Worm (Caenorhabditis elegans) whole organism, L4 larva: Measurements from ENCODE around the gene crp-1.

Experiments used
- F10B5.3 ChIP-seq: sonication (generic microtip); optimal IDR thresholded peaks from 2 replicates; lab custom pipeline; 2016; ENCODE audit warnings: mild to moderate bottlenecking, missing genetic modification characterization, missing compliant biosample characterization
- F37D6.2 ChIP-seq: sonication (generic microtip); optimal IDR thresholded peaks from 2 replicates; lab custom pipeline; 2016; ENCODE audit warnings: mild to moderate bottlenecking, missing genetic modification characterization, missing compliant biosample characterization
- F49E8.2 ChIP-seq: sonication (generic microtip); optimal IDR thresholded peaks from 2 replicates; lab custom pipeline; 2016; ENCODE audit warnings: missing compliant biosample characterization, mild to moderate bottlenecking, missing genetic modification characterization, borderline replicate concordance
- T20F7.1 ChIP-seq: fragments of 200-800 bp; sonication (Bioruptor generic); optimal IDR thresholded peaks from 2 replicates; lab custom pipeline; 2018; ENCODE audit warnings: mild to moderate bottlenecking, missing genetic modification characterization, missing compliant biosample characterization
- T26A8.4 ChIP-seq: fragments of 200-800 bp; sonication (Bioruptor generic); IDR thresholded peaks from 2 replicates; pipeline ENCODE4 v1.3.6; 2022; ENCODE audit warnings: missing genetic modification characterization, missing compliant biosample characterization
- Y105C5A.15 ChIP-seq: fragments of 200-800 bp; sonication (Bioruptor generic); IDR thresholded peaks from 2 replicates; pipeline ENCODE4 v1.3.6; 2022; ENCODE audit warnings: missing genetic modification characterization, missing compliant biosample characterization
- Y5F2A.4 ChIP-seq: fragments of 200-800 bp; sonication (Bioruptor generic); optimal IDR thresholded peaks from 2 replicates; lab custom pipeline; 2018; ENCODE audit warnings: mild to moderate bottlenecking, missing genetic modification characterization, missing compliant biosample characterization
- ZK337.2 ChIP-seq: fragments of 200-800 bp; sonication (Bioruptor generic); IDR thresholded peaks from 2 replicates; pipeline ENCODE4 v1.3.6; 2022; ENCODE audit warnings: missing genetic modification reagents, missing genetic modification characterization, missing compliant biosample characterization
- aly-2 ChIP-seq: sonication (generic microtip); optimal IDR thresholded peaks from 2 replicates; lab custom pipeline; 2018; ENCODE audit warnings: missing biosample characterization, missing genetic modification characterization
- arid-1 ChIP-seq: fragments of 200-800 bp; sonication (Bioruptor generic); conservative IDR thresholded peaks from 2 replicates; pipeline ENCODE4 v1.3.6; 2022; ENCODE audit warnings: missing genetic modification reagents, missing genetic modification characterization, missing compliant biosample characterization
- ceh-20 ChIP-seq: fragments of 200-800 bp; sonication (Bioruptor generic); IDR thresholded peaks from 2 replicates; pipeline ENCODE4 v1.3.6; 2022; ENCODE audit warnings: missing genetic modification reagents, missing genetic modification characterization, missing compliant biosample characterization
- ceh-28 ChIP-seq: fragments of 150-350 bp; optimal IDR thresholded peaks from 2 replicates; lab custom pipeline; 2014; ENCODE audit warnings: missing biosample characterization, missing genetic modification reagents, missing genetic modification characterization
- ceh-44 ChIP-seq: fragments of 200-800 bp; sonication (Bioruptor generic); IDR thresholded peaks from 2 replicates; pipeline ENCODE4 v1.3.6; 2022; ENCODE audit warnings: missing genetic modification reagents, missing genetic modification characterization, missing compliant biosample characterization
- ceh-82 ChIP-seq: sonication (generic microtip); optimal IDR thresholded peaks from 2 replicates; lab custom pipeline; 2017; ENCODE audit warnings: missing biosample characterization, missing genetic modification characterization
- cey-2 ChIP-seq: sonication (generic microtip); optimal IDR thresholded peaks from 3 replicates; lab custom pipeline; 2017; ENCODE audit warnings: missing genetic modification characterization, mild to moderate bottlenecking, missing compliant biosample characterization, antibody characterized with exemption, borderline replicate concordance; ENCODE audit not compliant: insufficient read depth
- ctbp-1 ChIP-seq: fragments of 200-800 bp; sonication (Bioruptor generic); IDR thresholded peaks from 2 replicates; pipeline ENCODE4 v1.3.6; 2022; ENCODE audit warnings: missing genetic modification reagents, missing genetic modification characterization, missing compliant biosample characterization
- dmd-6 ChIP-seq: fragments of 200-800 bp; sonication (Bioruptor generic); IDR thresholded peaks from 2 replicates; pipeline ENCODE4 v1.3.6; 2022; ENCODE audit warnings: missing genetic modification reagents, missing genetic modification characterization, missing compliant biosample characterization
- dmd-8 ChIP-seq: fragments of 200-800 bp; sonication (Bioruptor generic); IDR thresholded peaks from 2 replicates; pipeline ENCODE4 v1.3.6; 2022; ENCODE audit warnings: missing genetic modification characterization, missing compliant biosample characterization
- dpl-1 ChIP-seq: fragments of 150-350 bp; optimal IDR thresholded peaks from 2 replicates; lab custom pipeline; 2014; ENCODE audit warnings: missing biosample characterization, missing genetic modification reagents, missing genetic modification characterization
- duxl-1 ChIP-seq: sonication (generic microtip); optimal IDR thresholded peaks from 2 replicates; lab custom pipeline; 2016; ENCODE audit warnings: mild to moderate bottlenecking, missing genetic modification characterization, moderate library complexity, missing compliant biosample characterization; ENCODE audit not compliant: poor library complexity
- dve-1 ChIP-seq: sonication (generic microtip); optimal IDR thresholded peaks from 2 replicates; lab custom pipeline; 2017; ENCODE audit warnings: antibody characterized with exemption, mild to moderate bottlenecking, missing genetic modification characterization, missing compliant biosample characterization; ENCODE audit not compliant: insufficient read depth
- egl-43 ChIP-seq: fragments of 200-800 bp; sonication (Bioruptor generic); IDR thresholded peaks from 2 replicates; pipeline ENCODE4 v1.3.6; 2022; ENCODE audit warnings: missing genetic modification reagents, missing genetic modification characterization, missing compliant biosample characterization
- fkh-10 ChIP-seq: fragments of 150-350 bp; optimal IDR thresholded peaks from 2 replicates; lab custom pipeline; 2014; ENCODE audit warnings: missing biosample characterization, missing genetic modification reagents, missing genetic modification characterization
- gei-8 ChIP-seq: fragments of 200-800 bp; sonication (Bioruptor generic); optimal IDR thresholded peaks from 2 replicates; lab custom pipeline; 2018; ENCODE audit warnings: mild to moderate bottlenecking, missing genetic modification characterization, missing compliant biosample characterization
- hlh-30 ChIP-seq: sonication (generic microtip); optimal IDR thresholded peaks from 2 replicates; lab custom pipeline; 2017; ENCODE audit warnings: antibody characterized with exemption, mild to moderate bottlenecking, missing genetic modification characterization, missing compliant biosample characterization; ENCODE audit not compliant: insufficient read depth
- lin-15B ChIP-seq: fragments of 150-350 bp; sonication (generic microtip); optimal IDR thresholded peaks from 3 replicates; lab custom pipeline; 2014; ENCODE audit warnings: missing biosample characterization, missing genetic modification characterization
- madf-5 ChIP-seq, 2 experiments: fragments of 200-800 bp; sonication (Bioruptor generic); IDR thresholded peaks; 2 replicates each; pipeline ENCODE4 v1.3.6; 2022; ENCODE audit warnings: missing compliant biosample characterization in 2 of 2, missing genetic modification characterization in 2 of 2
- madf-9 ChIP-seq: fragments of 200-800 bp; sonication (Bioruptor generic); conservative IDR thresholded peaks from 2 replicates; pipeline ENCODE4 v1.3.6; 2022; ENCODE audit warnings: missing genetic modification reagents, missing genetic modification characterization, missing compliant biosample characterization
- mdl-1 ChIP-seq, 2 experiments: fragments of 150-350 bp in 1 of 2; sonication (generic microtip) in 1 of 2; optimal IDR thresholded peaks; 2 replicates each; lab custom pipeline; 2014 to 2017; ENCODE audit warnings: missing biosample characterization in 2 of 2, missing genetic modification characterization in 2 of 2
- mxl-3 ChIP-seq: fragments of 200-800 bp; sonication (Bioruptor generic); optimal IDR thresholded peaks from 2 replicates; lab custom pipeline; 2018; ENCODE audit warnings: mild to moderate bottlenecking, missing genetic modification characterization, missing compliant biosample characterization
- nhr-102 ChIP-seq: sonication (generic microtip); optimal IDR thresholded peaks from 2 replicates; lab custom pipeline; 2016; ENCODE audit warnings: mild to moderate bottlenecking, missing genetic modification characterization, moderate library complexity, missing compliant biosample characterization
- nhr-237 ChIP-seq: sonication (generic microtip); optimal IDR thresholded peaks from 2 replicates; lab custom pipeline; 2017; ENCODE audit warnings: missing biosample characterization, missing genetic modification characterization
- nhr-25 ChIP-seq: sonication (generic microtip); optimal IDR thresholded peaks from 2 replicates; lab custom pipeline; 2017; ENCODE audit warnings: missing genetic modification characterization, mild to moderate bottlenecking, missing compliant biosample characterization, antibody characterized with exemption, moderate library complexity, borderline replicate concordance; ENCODE audit not compliant: insufficient read depth
- nhr-41 ChIP-seq: fragments of 200-800 bp; sonication (Bioruptor generic); IDR thresholded peaks from 2 replicates; pipeline ENCODE4 v1.3.6; 2022; ENCODE audit warnings: missing genetic modification reagents, missing genetic modification characterization, missing compliant biosample characterization
- nhr-48 ChIP-seq: sonication (generic microtip); optimal IDR thresholded peaks from 2 replicates; lab custom pipeline; 2016; ENCODE audit warnings: mild to moderate bottlenecking, missing genetic modification characterization, missing compliant biosample characterization
- nhr-6 ChIP-seq: fragments of 150-350 bp; optimal IDR thresholded peaks from 2 replicates; lab custom pipeline; 2014; ENCODE audit warnings: missing biosample characterization, missing genetic modification characterization
- nhr-77 ChIP-seq: fragments of 150-350 bp; optimal IDR thresholded peaks from 2 replicates; lab custom pipeline; 2014; ENCODE audit warnings: missing biosample characterization, missing genetic modification characterization
- pha-4 ChIP-seq, 2 experiments: fragments of 150-350 bp in 1 of 2; fragments of 200-800 bp in 1 of 2; sonication (Bioruptor generic) in 1 of 2; IDR thresholded peaks in 1 of 2; optimal IDR thresholded peaks in 1 of 2; 2 replicates each; pipeline versions ENCODE4 v1.3.6 to Lab custom; 2014 to 2022; ENCODE audit warnings: missing genetic modification characterization in 2 of 2, missing genetic modification reagents in 2 of 2, missing biosample characterization in 1 of 2, missing compliant biosample characterization in 1 of 2
- rbr-2 ChIP-seq: sonication (generic microtip); optimal IDR thresholded peaks from 2 replicates; lab custom pipeline; 2016; ENCODE audit warnings: missing genotype, missing genetic modification characterization, missing compliant biosample characterization
- skn-1 ChIP-seq: fragments of 150-350 bp; optimal IDR thresholded peaks from 2 replicates; lab custom pipeline; 2014; ENCODE audit warnings: missing biosample characterization, missing genetic modification characterization
- snpc-1.2 ChIP-seq: fragments of 200-800 bp; sonication (Bioruptor generic); IDR thresholded peaks from 2 replicates; pipeline ENCODE4 v1.3.6; 2022; ENCODE audit warnings: missing genetic modification reagents, missing genetic modification characterization, missing compliant biosample characterization
- tag-97 ChIP-seq: fragments of 200-800 bp; sonication (Bioruptor generic); IDR thresholded peaks from 2 replicates; pipeline ENCODE4 v1.3.6; 2022; ENCODE audit warnings: missing genetic modification characterization, missing compliant biosample characterization
- tra-1 ChIP-seq: fragments of 200-800 bp; sonication (Bioruptor generic); IDR thresholded peaks from 2 replicates; pipeline ENCODE4 v1.3.6; 2022; ENCODE audit warnings: missing genetic modification reagents, missing genetic modification characterization, missing compliant biosample characterization
- unc-130 ChIP-seq: sonication (generic microtip); optimal IDR thresholded peaks from 2 replicates; lab custom pipeline; 2016; ENCODE audit warnings: missing genetic modification reagents, missing genetic modification characterization, missing compliant biosample characterization
- unc-39 ChIP-seq: sonication (generic microtip); optimal IDR thresholded peaks from 2 replicates; lab custom pipeline; 2017; ENCODE audit warnings: missing biosample characterization, missing genetic modification characterization
- zag-1 ChIP-seq: fragments of 150-350 bp; optimal IDR thresholded peaks from 2 replicates; lab custom pipeline; 2014; ENCODE audit warnings: missing biosample characterization, missing genetic modification characterization
- zfp-3 ChIP-seq: fragments of 200-800 bp; sonication (Bioruptor generic); conservative IDR thresholded peaks from 2 replicates; pipeline ENCODE4 v1.3.6; 2022; ENCODE audit warnings: missing genetic modification reagents, missing genetic modification characterization, missing compliant biosample characterization
- zip-2 ChIP-seq: fragments of 150-350 bp; optimal IDR thresholded peaks from 2 replicates; lab custom pipeline; 2014; ENCODE audit warnings: missing biosample characterization, missing genetic modification characterization
- ztf-11 ChIP-seq: fragments of 150-350 bp; optimal IDR thresholded peaks from 2 replicates; lab custom pipeline; 2014; ENCODE audit warnings: missing biosample characterization, missing genetic modification characterization

The crp-1 gene

ce11 chrV:10466607-10467092 is 11.7 kb upstream of the crp-1 start (continued):
- TF ChIP-seq arid-1 (GFP tag; lab: Robert Waterston, UW) (peak; percentile 82), Y105C5A.15 (no peak), mdl-1 (tag; optimal IDR thresholded peaks at IDR 0.05; lab: Kevin White, UChicago) (peak; percentile 100), dmd-8 (0 out of 2 replicates have a peak, but pooled peaks have one; percentile 39), pha-4 (GFP tag; IDR thresholded peaks at IDR 0.05; lab: Robert Waterston, UW) (peak; percentile 75), pha-4 (tag; optimal IDR thresholded peaks at IDR 0.05; lab: Kevin White, UChicago) (peak; percentile 89), skn-1 (peak; percentile 59), rbr-2 (tag; lab: Kevin White, UChicago) (peak; percentile 91), nhr-77 (tag; lab: Kevin White, UChicago) (peak; percentile 89), zfp-3 (GFP tag; lab: Robert Waterston, UW) (0 out of 2 replicates have a peak, but pooled peaks have one; percentile 48), nhr-6 (tag; lab: Kevin White, UChicago) (peak; percentile 96), ceh-82 (tag; lab: Kevin White, UChicago) (no peak), nhr-237 (tag; lab: Kevin White, UChicago) (peak; percentile 25), zag-1 (no peak), zip-2 (peak; percentile 52), F49E8.2 (tag; lab: Kevin White, UChicago) (no peak), madf-5 (GFP tag; IDR thresholded peaks at IDR 0.05; lab: Robert Waterston, UW) (no peak), F10B5.3 (tag; lab: Kevin White, UChicago) (no peak), cey-2 (peak; percentile 89), dve-1 (tag; lab: Kevin White, UChicago) (peak; percentile 97), nhr-102 (tag; lab: Kevin White, UChicago) (peak; percentile 78), mxl-3 (GFP tag; lab: Kevin White, UChicago) (peak; percentile 92), lin-15B (tag; lab: Kevin White, UChicago) (no peak), fkh-10 (GFP tag; lab: Kevin White, UChicago) (peak; percentile 91), ZK337.2 (GFP tag; lab: Robert Waterston, UW) (no peak), T20F7.1 (GFP tag; lab: Kevin White, UChicago) (peak; percentile 54), hlh-30 (tag; lab: Kevin White, UChicago) (peak; percentile 98), unc-130 (GFP tag; lab: Kevin White, UChicago) (no peak), ceh-28 (tag; lab: Kevin White, UChicago) (peak; percentile 46), ceh-20 (GFP tag; lab: Robert Waterston, UW) (peak; percentile 88), duxl-1 (peak; percentile 83), tag-97 (GFP tag; lab: Robert Waterston, UW) (no peak), egl-43 (no peak), T26A8.4 (GFP tag; lab: Robert Waterston, UW) (peak; percentile 84), nhr-41 (GFP tag; lab: Robert Waterston, UW) (0 out of 2 replicates have a peak, but pooled peaks have one; percentile 34), ctbp-1 (GFP tag; lab: Robert Waterston, UW) (peak; percentile 94), dpl-1 (peak; percentile 68), F37D6.2 (tag; lab: Kevin White, UChicago) (peak; percentile 79), ceh-44 (no peak), snpc-1.2 (GFP tag; lab: Robert Waterston, UW) (no peak), nhr-48 (tag; lab: Kevin White, UChicago) (peak; percentile 93), Y5F2A.4 (GFP tag; lab: Kevin White, UChicago) (no peak), dmd-6 (peak; percentile 95), gei-8 (GFP tag; lab: Kevin White, UChicago) (peak; percentile 80), madf-9 (GFP tag; lab: Robert Waterston, UW) (0 out of 2 replicates have a peak, but pooled peaks have one; percentile 13), aly-2 (no peak), unc-39 (peak; percentile 27), ztf-11 (no peak), nhr-25 (peak; percentile 86), tra-1 (peak; percentile 83)
